Fruit fly (Drosophila melanogaster): ENCODE measurements around the gene CG9135.
A peak's percentile ranks its signal among the peaks of the same experiment; 100 is the strongest.

CG9135 gene

DNA sequence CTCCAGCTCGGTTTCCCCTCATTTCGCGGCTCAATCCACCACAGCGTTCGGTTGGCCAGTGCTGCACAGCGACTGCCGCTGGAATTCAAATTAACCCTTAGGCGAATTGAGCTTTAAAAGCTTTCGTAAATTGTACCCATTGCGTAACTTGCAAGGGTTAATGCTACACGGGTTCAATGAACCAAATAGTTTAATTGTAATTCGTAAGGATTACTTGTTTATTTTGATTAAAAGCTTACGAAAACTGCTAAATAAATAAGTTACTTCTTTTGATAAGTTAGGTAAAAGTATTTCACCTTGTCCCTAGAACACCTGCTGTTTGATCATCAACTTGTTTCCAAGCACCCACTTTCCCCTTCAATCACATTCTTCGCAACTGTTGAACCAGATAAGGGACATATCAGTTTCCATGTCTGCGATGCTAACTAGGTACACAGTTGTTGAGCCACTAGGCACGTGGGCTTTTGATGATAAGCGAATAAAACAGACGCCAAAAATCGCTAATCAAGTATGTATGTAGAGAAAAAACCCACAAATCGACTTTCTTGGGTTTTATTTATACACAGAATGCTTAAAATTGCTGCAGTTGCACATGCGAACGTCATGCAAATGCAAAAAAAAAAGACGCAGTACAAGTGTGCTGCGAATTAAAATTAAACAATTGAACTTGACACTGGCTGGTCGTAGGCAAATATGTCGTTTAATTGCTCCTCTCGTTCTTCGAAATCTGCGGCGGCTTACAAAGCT, 4.5 kb upstream of the CG9135 start, which contains the start of gene Pfas (continued):
- no peak for TF ChIP-seq peb (GFP tag; IDR thresholded peaks at IDR 0.05)
- 0 out of 3 replicates have a peak, but pooled peaks have one; percentile 21 for TF ChIP-seq CG11695 (GFP tag; IDR thresholded peaks at IDR 0.05)
- peak; percentile 41 for TF ChIP-seq ems (GFP tag; optimal IDR thresholded peaks at IDR 0.05)
- TF ChIP-seq fd96Cb (tag; optimal IDR thresholded peaks at IDR 0.05): no peak
- TF ChIP-seq CG12104 (GFP tag; optimal IDR thresholded peaks at IDR 0.05): peak; percentile 16
- no peak for TF ChIP-seq CG11560 (tag; IDR thresholded peaks at IDR 0.05)
- no peak for TF ChIP-seq crol (GFP tag; IDR thresholded peaks at IDR 0.05)
- no peak for TF ChIP-seq sr (GFP tag; IDR thresholded peaks at IDR 0.05)
- peak; percentile 38 for TF ChIP-seq CG18619 (GFP tag; optimal IDR thresholded peaks at IDR 0.05)
- TF ChIP-seq CG10147 (GFP tag; optimal IDR thresholded peaks at IDR 0.05): peak; percentile 30
- peak; percentile 83 for TF ChIP-seq CG34376 (GFP tag; optimal IDR thresholded peaks at IDR 0.05)
- TF ChIP-seq CG17912 (GFP tag; optimal IDR thresholded peaks at IDR 0.05): peak; percentile 6
- no peak for TF ChIP-seq Dfd (GFP tag; optimal IDR thresholded peaks at IDR 0.05)
- no peak for TF ChIP-seq cg (GFP tag; optimal IDR thresholded peaks at IDR 0.05)
- no peak for TF ChIP-seq D (optimal IDR thresholded peaks at IDR 0.05)
- TF ChIP-seq D (GFP tag; optimal IDR thresholded peaks at IDR 0.05): no peak
- peak; percentile 95 for TF ChIP-seq Myb (GFP tag; optimal IDR thresholded peaks at IDR 0.05)
- no peak for TF ChIP-seq dmrt11E (tag; optimal IDR thresholded peaks at IDR 0.05)
- TF ChIP-seq HLH4C (GFP tag; IDR thresholded peaks at IDR 0.05; ENCODE audit: partially characterized antibody): no peak
- TF ChIP-seq tin (GFP tag; optimal IDR thresholded peaks at IDR 0.05): peak; percentile 5
- no peak for TF ChIP-seq Ptx1 (GFP tag; IDR thresholded peaks at IDR 0.05)
- peak; percentile 8 for TF ChIP-seq CG9437 (GFP tag; optimal IDR thresholded peaks at IDR 0.05)
- no peak for TF ChIP-seq CG11696 (GFP tag; IDR thresholded peaks at IDR 0.05)
- 0 out of 4 replicates have a peak, but pooled peaks have one; percentile 17 for TF ChIP-seq Gug (GFP tag; IDR thresholded peaks at IDR 0.05)
- no peak for TF ChIP-seq B-H1 (GFP tag; IDR thresholded peaks at IDR 0.05)
- no peak for TF ChIP-seq ab (GFP tag; optimal IDR thresholded peaks at IDR 0.05)
- no peak for TF ChIP-seq gsb (GFP tag; IDR thresholded peaks at IDR 0.05)
- no peak for TF ChIP-seq so (GFP tag; IDR thresholded peaks at IDR 0.05)
- peak; percentile 43; the same call in 1 of the 3 replicates for TF ChIP-seq ken (GFP tag; IDR thresholded peaks at IDR 0.05)
- TF ChIP-seq CG2199 (GFP tag; IDR thresholded peaks at IDR 0.05): no peak
- peak; percentile 6 for TF ChIP-seq ewg (GFP tag; optimal IDR thresholded peaks at IDR 0.05)
- TF ChIP-seq slou (GFP tag; optimal IDR thresholded peaks at IDR 0.05): no peak
- no peak for TF ChIP-seq CG8281 (tag; optimal IDR thresholded peaks at IDR 0.05)
- TF ChIP-seq Ssrp (tag; optimal IDR thresholded peaks at IDR 0.05): no peak
- TF ChIP-seq CG10654 (GFP tag; optimal IDR thresholded peaks at IDR 0.05): peak; percentile 30
- no peak for TF ChIP-seq grn (GFP tag; optimal IDR thresholded peaks at IDR 0.05)
- 0 out of 2 replicates have a peak, but pooled peaks have one; percentile 26 for TF ChIP-seq CG7372 (GFP tag; IDR thresholded peaks at IDR 0.05)
- no peak for TF ChIP-seq CG7357 (GFP tag; IDR thresholded peaks at IDR 0.05)
- no peak for TF ChIP-seq tna (GFP tag; IDR thresholded peaks at IDR 0.05; ENCODE audit: partially characterized antibody)
- peak; percentile 23 for TF ChIP-seq Hand (GFP tag; optimal IDR thresholded peaks at IDR 0.05)
- TF ChIP-seq bab2 (GFP tag; optimal IDR thresholded peaks at IDR 0.05): peak; percentile 5
- no peak for TF ChIP-seq nom (GFP tag; optimal IDR thresholded peaks at IDR 0.05)
- peak in 1 of 3 experiments; percentile 31 for TF ChIP-seq Stat92E (GFP tag; optimal IDR thresholded peaks at IDR 0.05)
- no peak for TF ChIP-seq sens-2 (GFP tag; IDR thresholded peaks at IDR 0.05)
- no peak for TF ChIP-seq usp (GFP tag; optimal IDR thresholded peaks at IDR 0.05)
- no peak for TF ChIP-seq HLH3B (GFP tag; IDR thresholded peaks at IDR 0.05)
- peak; percentile 35 for TF ChIP-seq lbe (GFP tag; optimal IDR thresholded peaks at IDR 0.05)
- no peak for TF ChIP-seq inv (GFP tag; IDR thresholded peaks at IDR 0.05; ENCODE audit: partially characterized antibody)
- TF ChIP-seq CG4617 (GFP tag; optimal IDR thresholded peaks at IDR 0.05; ENCODE audit: borderline replicate concordance): no peak
- TF ChIP-seq ara (GFP tag; IDR thresholded peaks at IDR 0.05): no peak
